Fruit fly (Drosophila melanogaster): ENCODE data around the gene Indy.

Indy gene

dm6 chr3L:18825993-18826392 is 20.1 kb downstream of the Indy start:
- TF ChIP-seq CG8478 (optimal IDR thresholded peaks at IDR 0.05) (no peak), CTCF (optimal IDR thresholded peaks at IDR 0.05) (no peak)

dm6 chr3L:18824851-18825250 is 21.2 kb downstream of the Indy start:
- TF ChIP-seq CTCF (optimal IDR thresholded peaks at IDR 0.05) (no peak), CG8478 (optimal IDR thresholded peaks at IDR 0.05) (no peak)

- no peak for TF ChIP-seq CG8478 (optimal IDR thresholded peaks at IDR 0.05)
- no peak for TF ChIP-seq CTCF (optimal IDR thresholded peaks at IDR 0.05)
Observed at dm6 chr3L:18823870-18824561, 22.1 kb downstream of the Indy start.

dm6 chr3L:18823221-18823514 is 22.9 kb downstream of the Indy start:
- TF ChIP-seq CG8478 (optimal IDR thresholded peaks at IDR 0.05) = no peak
- no peak for TF ChIP-seq CTCF (optimal IDR thresholded peaks at IDR 0.05)

dm6 chr3L:18822450-18823220 is 23.4 kb downstream of the Indy start, which contains the start of gene Cat:
Gene Cat, plus strand, starts transcription at chr3L:18822604.
- TF ChIP-seq CG8478 (optimal IDR thresholded peaks at IDR 0.05) (no peak), CTCF (optimal IDR thresholded peaks at IDR 0.05) (no peak)

dm6 chr3L:18822049-18822448 is 24.0 kb downstream of the Indy start:
- no peak for TF ChIP-seq CG8478 (optimal IDR thresholded peaks at IDR 0.05)
- no peak for TF ChIP-seq CTCF (optimal IDR thresholded peaks at IDR 0.05)

dm6 chr3L:18820638-18821382 is 25.3 kb downstream of the Indy start, which contains the start of the genes CG14073 and HipHop:
Gene CG14073, minus strand, starts transcription at chr3L:18820675.
Gene HipHop, plus strand, starts transcription at chr3L:18821171.
- TF ChIP-seq CTCF (optimal IDR thresholded peaks at IDR 0.05) = peak in 1 of 2 experiments; percentile 16
- no peak for TF ChIP-seq CG8478 (optimal IDR thresholded peaks at IDR 0.05)

- TF ChIP-seq CTCF (optimal IDR thresholded peaks at IDR 0.05) (no peak), CG8478 (optimal IDR thresholded peaks at IDR 0.05) (no peak)
Observed at dm6 chr3L:18819887-18820637, 26.0 kb downstream of the Indy start.

- no peak for TF ChIP-seq CG8478 (optimal IDR thresholded peaks at IDR 0.05)
- no peak for TF ChIP-seq CTCF (optimal IDR thresholded peaks at IDR 0.05)
Observed at dm6 chr3L:18819262-18819886, 26.7 kb downstream of the Indy start.

- no peak for TF ChIP-seq CTCF (optimal IDR thresholded peaks at IDR 0.05)
- TF ChIP-seq CG8478 (optimal IDR thresholded peaks at IDR 0.05) = no peak
Observed at dm6 chr3L:18817264-18817894, 28.7 kb downstream of the Indy start.

- TF ChIP-seq CTCF (optimal IDR thresholded peaks at IDR 0.05) = no peak
- TF ChIP-seq CG8478 (optimal IDR thresholded peaks at IDR 0.05) = no peak
Observed at dm6 chr3L:18816719-18817118, 29.3 kb downstream of the Indy start.

- TF ChIP-seq CTCF (optimal IDR thresholded peaks at IDR 0.05) (no peak), CG8478 (optimal IDR thresholded peaks at IDR 0.05) (no peak)
Observed at dm6 chr3L:18816176-18816575, 29.9 kb downstream of the Indy start.

dm6 chr3L:18813963-18814647 is 32.0 kb downstream of the Indy start:
- no peak for TF ChIP-seq CG8478 (optimal IDR thresholded peaks at IDR 0.05)
- TF ChIP-seq CTCF (optimal IDR thresholded peaks at IDR 0.05) = no peak
